Fruit fly (Drosophila melanogaster) whole organism, embryonic: ENCODE data around the gene Sec63.

Source experiments
- CG10321 ChIP-seq: fragments of 200-800 bp; sonication (Bioruptor generic); IDR thresholded peaks from 2 replicates; pipeline ENCODE4 v1.3.6; 2022; ENCODE audit warnings: missing biosample characterization, missing genetic modification characterization
- CG13287 ChIP-seq: fragments of 200-800 bp; sonication (Bioruptor generic); IDR thresholded peaks from 2 replicates; pipeline ENCODE4 v1.3.6; 2022; ENCODE audit warnings: missing biosample characterization, missing genetic modification characterization; ENCODE audit not compliant: partially characterized antibody
- CG1603 ChIP-seq: fragments of 200-800 bp; sonication (Bioruptor generic); optimal IDR thresholded peaks from 2 replicates; lab custom pipeline; 2019; ENCODE audit warnings: missing biosample characterization, mild to moderate bottlenecking, missing genetic modification characterization, moderate library complexity
- CG4404 ChIP-seq: fragments of 200-800 bp; sonication (Bioruptor generic); IDR thresholded peaks from 2 replicates; pipeline ENCODE4 v1.3.6; 2022; ENCODE audit warnings: missing biosample characterization, missing genetic modification characterization
- CTCF ChIP-seq: fragments of 200-800 bp; sonication (Bioruptor generic); optimal IDR thresholded peaks from 2 replicates; lab custom pipeline; 2017; ENCODE audit warnings: missing biosample characterization, mild to moderate bottlenecking, missing genetic modification characterization, moderate library complexity
- Gsc ChIP-seq: fragments of 200-800 bp; sonication (Bioruptor generic); IDR thresholded peaks from 2 replicates; pipeline ENCODE4 v1.3.6; 2022; ENCODE audit warnings: missing biosample characterization, missing genetic modification characterization
- HLH54F ChIP-seq: fragments of 200-800 bp; sonication (Bioruptor generic); optimal IDR thresholded peaks from 3 replicates; lab custom pipeline; 2016; ENCODE audit warnings: missing biosample characterization, missing genetic modification characterization
- gt ChIP-seq: fragments of 200-800 bp; sonication (Bioruptor generic); IDR thresholded peaks from 2 replicates; pipeline ENCODE4 v1.3.6; 2022; ENCODE audit warnings: missing biosample characterization, missing genetic modification characterization
- hth ChIP-seq: fragments of >200 bp; optimal IDR thresholded peaks from 2 replicates; lab custom pipeline; 2017; ENCODE audit warnings: inconsistent platforms
- ken ChIP-seq: fragments of 200-800 bp; sonication (Bioruptor generic); IDR thresholded peaks from 3 replicates; pipeline ENCODE4 v1.3.6; 2022; ENCODE audit warnings: missing biosample characterization, missing genetic modification characterization
- org-1 ChIP-seq: fragments of 200-800 bp; sonication (Bioruptor generic); optimal IDR thresholded peaks from 2 replicates; lab custom pipeline; 2017; ENCODE audit warnings: missing biosample characterization, missing genetic modification characterization
- p53 ChIP-seq: fragments of 200-800 bp; sonication (Bioruptor generic); optimal IDR thresholded peaks from 2 replicates; lab custom pipeline; 2016; ENCODE audit warnings: missing biosample characterization, missing genetic modification characterization

DNA sequence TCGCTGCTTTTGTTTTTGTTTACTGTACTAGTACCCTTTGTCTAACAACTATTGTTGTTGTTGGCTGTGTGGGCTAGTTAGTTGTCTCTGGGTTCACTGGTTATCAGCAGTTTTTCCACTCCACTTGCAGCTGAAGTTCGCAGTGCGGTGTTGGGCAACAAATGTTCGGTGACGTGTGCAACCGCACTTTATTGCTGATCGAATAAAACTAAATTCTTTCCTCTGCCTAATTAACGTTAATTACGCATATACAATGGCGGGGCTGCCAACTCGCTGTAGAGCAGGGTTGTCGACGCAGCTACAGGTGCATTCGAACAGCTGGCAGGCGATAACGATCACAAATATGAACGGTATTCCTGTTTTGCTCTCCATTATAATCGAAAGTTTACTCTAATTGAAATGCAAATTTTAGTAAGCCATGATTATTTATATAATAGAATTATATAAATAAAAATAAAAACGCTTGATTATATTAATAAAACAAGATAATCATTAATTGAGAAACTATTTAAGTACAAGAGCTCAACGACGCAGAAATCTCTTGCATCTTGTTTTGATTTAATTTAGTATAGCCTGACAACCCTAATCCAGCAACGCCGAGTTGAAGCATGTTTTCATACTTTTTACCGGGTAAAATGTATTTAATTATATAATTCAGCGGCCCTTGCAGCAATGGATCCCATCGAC lies 31.7 kb upstream of the Sec63 start, which contains the start of the genes mrva, CG42307 and mus312:
- TF ChIP-seq CTCF (GFP tag; lab: Kevin White, UChicago) (peak; percentile 4), CG13287 (GFP tag; lab: Robert Waterston, UW) (peak; percentile 52), p53 (no peak), HLH54F (GFP tag; lab: Kevin White, UChicago) (peak; percentile 49), CG10321 (GFP tag; lab: Robert Waterston, UW) (peak; percentile 41; the same call in 1 of the 2 replicates), ken (GFP tag; lab: Robert Waterston, UW) (peak; percentile 68), Gsc (0 out of 2 replicates have a peak, but pooled peaks have one; percentile 31), CG1603 (no peak), CG4404 (peak; percentile 82), org-1 (peak; percentile 66), hth (lab: Kevin White, UChicago) (no peak), gt (peak; percentile 65)
